Fruit fly (Drosophila melanogaster) whole organism, prepupa: ENCODE measurements around the gene Regnase-1.

Experiments
- CG11294 ChIP-seq: fragments of 200-800 bp; sonication (Bioruptor generic); IDR thresholded peaks from 2 replicates; pipeline ENCODE4 v1.3.6; 2022; ENCODE audit warnings: missing biosample characterization, missing genetic modification characterization
- CG31627 ChIP-seq: fragments of 200-800 bp; sonication (Bioruptor generic); optimal IDR thresholded peaks from 3 replicates; lab custom pipeline; 2016; ENCODE audit warnings: missing biosample characterization, missing genetic modification characterization
- CG8319 ChIP-seq: fragments of 200-800 bp; sonication (Bioruptor generic); optimal IDR thresholded peaks from 3 replicates; lab custom pipeline; 2016; ENCODE audit warnings: missing biosample characterization, missing genetic modification characterization
- Eip93F ChIP-seq: fragments of 200-800 bp; sonication (Bioruptor generic); optimal IDR thresholded peaks from 2 replicates; lab custom pipeline; 2016; ENCODE audit warnings: missing biosample characterization, mild to moderate bottlenecking, missing genetic modification characterization
- Gug ChIP-seq: fragments of 200-800 bp; sonication (Bioruptor generic); IDR thresholded peaks from 2 replicates; pipeline ENCODE4 v1.3.6; 2022; ENCODE audit warnings: missing biosample characterization, missing genetic modification characterization
- Sox15 ChIP-seq: fragments of 200-800 bp; sonication (Bioruptor generic); optimal IDR thresholded peaks from 3 replicates; lab custom pipeline; 2016; ENCODE audit warnings: missing biosample characterization, missing genetic modification characterization
- lz ChIP-seq: fragments of 200-800 bp; sonication (Bioruptor generic); optimal IDR thresholded peaks from 3 replicates; lab custom pipeline; 2016; ENCODE audit warnings: missing biosample characterization, missing genetic modification characterization
- topi ChIP-seq: fragments of 200-800 bp; sonication (Bioruptor generic); optimal IDR thresholded peaks from 3 replicates; lab custom pipeline; 2016; ENCODE audit warnings: missing biosample characterization, missing genetic modification characterization

DNA sequence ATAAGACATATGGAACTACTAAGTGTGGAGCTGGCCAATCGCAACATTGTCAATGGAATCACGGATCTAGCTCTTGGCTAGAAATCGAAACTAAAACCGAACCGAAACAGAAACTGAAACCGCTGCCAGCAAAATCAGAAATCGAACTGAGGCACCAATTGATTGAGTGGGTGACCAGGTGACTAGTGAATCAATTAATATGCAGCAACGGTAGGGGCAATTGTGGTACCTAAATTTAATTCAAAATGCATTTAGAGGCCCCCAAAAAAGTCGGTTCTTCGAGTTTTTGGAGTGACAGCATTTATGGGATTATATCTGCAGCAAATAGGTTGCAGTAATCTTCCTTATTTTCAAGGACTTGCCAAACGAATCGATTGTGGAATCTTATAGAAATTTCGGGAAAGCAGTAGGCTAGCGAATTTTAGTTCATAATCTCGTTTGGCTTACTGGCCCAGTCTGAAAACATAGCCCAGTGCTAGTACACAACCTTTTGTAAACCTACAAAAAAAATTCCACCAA is 22.4 kb downstream of the Regnase-1 start, which contains the start of the genes CG17190 and CG4836:
- TF ChIP-seq CG11294 (GFP tag; lab: Robert Waterston, UW) (no peak), Eip93F (no peak), Gug (GFP tag; lab: Robert Waterston, UW) (no peak), topi (GFP tag; lab: Kevin White, UChicago) (no peak), Sox15 (GFP tag; lab: Kevin White, UChicago) (no peak), lz (GFP tag; lab: Kevin White, UChicago) (no peak), CG31627 (GFP tag; lab: Kevin White, UChicago) (no peak), CG8319 (no peak)
